Worm (Caenorhabditis elegans) whole organism, L1 larva: ENCODE data around the gene K07B1.4.

Experiments
- alr-1 ChIP-seq: fragments of 200-800 bp; sonication (Bioruptor generic); optimal IDR thresholded peaks from 2 replicates; lab custom pipeline; 2018; ENCODE audit warnings: borderline replicate concordance, mild to moderate bottlenecking, missing genetic modification characterization, missing compliant biosample characterization
- ceh-8 ChIP-seq: fragments of 200-800 bp; sonication (Bioruptor generic); optimal IDR thresholded peaks from 2 replicates; lab custom pipeline; 2018; ENCODE audit warnings: mild to moderate bottlenecking, missing genetic modification characterization, moderate library complexity, missing compliant biosample characterization
- efl-1 ChIP-seq, 4 experiments: fragments of 150-350 bp; optimal IDR thresholded peaks in 3 of 4; peaks in 1 of 4; 1 replicate in 1 of 4; 2 replicates in 3 of 4; lab custom pipeline; 2014; ENCODE audit warnings: missing biosample characterization in 2 of 4, missing genetic modification characterization in 2 of 4, missing genetic modification reagents in 2 of 4
- fkh-10 ChIP-seq: sonication (generic microtip); optimal IDR thresholded peaks from 2 replicates; lab custom pipeline; 2017; ENCODE audit warnings: missing biosample characterization, missing genetic modification reagents, missing genetic modification characterization
- lsy-2 ChIP-seq, 2 experiments: fragments of 150-350 bp; optimal IDR thresholded peaks; 2 replicates each; lab custom pipeline; 2014; ENCODE audit warnings: missing biosample characterization in 2 of 2, missing genetic modification characterization in 2 of 2
- mep-1 ChIP-seq: fragments of 150-350 bp; optimal IDR thresholded peaks from 2 replicates; lab custom pipeline; 2014; ENCODE audit warnings: missing biosample characterization, missing genetic modification characterization
- nhr-12 ChIP-seq: sonication (generic microtip); optimal IDR thresholded peaks from 2 replicates; lab custom pipeline; 2017; ENCODE audit warnings: missing biosample characterization, missing genetic modification characterization
- nhr-76 ChIP-seq: sonication (generic microtip); optimal IDR thresholded peaks from 2 replicates; lab custom pipeline; 2017; ENCODE audit warnings: missing biosample characterization, missing genetic modification characterization
- pax-3 ChIP-seq: fragments of 200-800 bp; sonication (Bioruptor generic); optimal IDR thresholded peaks from 2 replicates; lab custom pipeline; 2018; ENCODE audit warnings: mild to moderate bottlenecking, missing genetic modification characterization, moderate library complexity, missing compliant biosample characterization
- pqm-1 ChIP-seq: sonication (generic microtip); optimal IDR thresholded peaks from 3 replicates; lab custom pipeline; 2017; ENCODE audit warnings: missing biosample characterization, missing genetic modification characterization
- rnt-1 ChIP-seq: sonication (generic microtip); optimal IDR thresholded peaks from 2 replicates; lab custom pipeline; 2016; ENCODE audit warnings: mild to moderate bottlenecking, missing genetic modification characterization, moderate library complexity, missing compliant biosample characterization
- snpc-4 ChIP-seq: fragments of 150-350 bp; optimal IDR thresholded peaks from 2 replicates; lab custom pipeline; 2014; ENCODE audit warnings: missing biosample characterization, missing genetic modification characterization
- snu-23 ChIP-seq: sonication (generic microtip); optimal IDR thresholded peaks from 2 replicates; lab custom pipeline; 2016; ENCODE audit warnings: missing genetic modification characterization, missing compliant biosample characterization
- unc-62 ChIP-seq: fragments of 150-350 bp; optimal IDR thresholded peaks from 2 replicates; lab custom pipeline; 2014; ENCODE audit warnings: missing biosample characterization, missing genetic modification reagents, missing genetic modification characterization

DNA sequence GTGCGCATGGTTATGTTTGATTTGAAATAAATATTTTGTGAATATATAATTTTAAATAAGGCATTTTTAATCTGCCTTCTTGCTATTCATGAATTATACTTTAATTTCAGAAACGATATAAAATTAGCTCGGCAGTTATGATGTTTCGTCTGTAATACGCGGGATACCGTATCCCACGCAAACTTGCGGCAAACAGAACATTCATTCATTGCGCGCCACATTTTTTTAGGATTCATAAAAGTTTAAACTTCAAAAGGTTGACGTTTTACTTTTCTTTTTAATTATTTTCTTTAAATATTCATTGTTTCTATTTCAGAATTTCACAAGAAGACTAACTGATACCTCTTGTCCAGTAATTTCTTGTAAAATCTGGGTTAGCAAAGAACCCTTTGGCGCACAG is 5.9 kb upstream of the K07B1.4 start, which contains the start of gene tag-153:
- TF ChIP-seq lsy-2 (tag; optimal IDR thresholded peaks at IDR 0.05; lab: Kevin White, UChicago) (no peak), snu-23 (GFP tag; lab: Kevin White, UChicago) (no peak), efl-1 (optimal IDR thresholded peaks at IDR 0.05; lab: Kevin White, UChicago) (no peak), efl-1 (GFP tag; optimal IDR thresholded peaks at IDR 0.05 in 1 of 2; lab: Kevin White, UChicago) (no peak), rnt-1 (tag; lab: Kevin White, UChicago) (no peak), nhr-12 (tag; lab: Kevin White, UChicago) (no peak), pax-3 (tag; lab: Kevin White, UChicago) (no peak), ceh-8 (GFP tag; lab: Kevin White, UChicago) (no peak), snpc-4 (tag; lab: Kevin White, UChicago) (no peak), fkh-10 (GFP tag; lab: Kevin White, UChicago) (no peak), alr-1 (no peak), nhr-76 (tag; lab: Kevin White, UChicago) (no peak), unc-62 (GFP tag; lab: Kevin White, UChicago) (no peak), pqm-1 (tag; lab: Kevin White, UChicago) (no peak), mep-1 (tag; lab: Kevin White, UChicago) (no peak)
